Fruit fly (Drosophila melanogaster): ENCODE results near the gene CG33159.

CG33159 gene

DNA sequence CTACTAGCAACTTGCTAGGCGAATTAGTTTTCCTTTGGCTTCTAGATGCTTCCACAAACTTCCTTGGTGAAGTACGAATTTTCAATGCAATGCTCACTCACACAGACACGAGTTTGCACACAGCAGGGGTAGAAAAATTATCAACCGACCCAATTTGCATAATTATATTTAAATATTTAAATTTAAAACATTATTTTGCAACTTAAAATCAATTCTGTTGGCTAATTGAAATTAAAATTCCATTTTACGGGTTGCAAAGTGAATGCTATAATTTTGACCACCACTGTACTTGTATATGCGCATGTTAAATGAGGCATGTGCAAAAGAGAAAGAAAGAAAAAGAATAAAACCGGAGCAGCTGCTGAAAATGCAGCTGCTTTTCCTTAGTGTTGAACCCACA is 10.2 kb downstream of the CG33159 start:
- TF ChIP-seq insv (optimal IDR thresholded peaks at IDR 0.05) (no peak), psq (optimal IDR thresholded peaks at IDR 0.05) (no peak), Myc (optimal IDR thresholded peaks at IDR 0.05) (no peak), Sin3A (optimal IDR thresholded peaks at IDR 0.05) (no peak), h (optimal IDR thresholded peaks at IDR 0.05) (no peak), ttk (optimal IDR thresholded peaks at IDR 0.05) (no peak)

dm6 chr3L:3192912-3193311 is 11.3 kb downstream of the CG33159 start, which contains the start of gene Hsp83:
Hsp83 (plus strand) TSS chr3L:3192969.
- TF ChIP-seq Sin3A (optimal IDR thresholded peaks at IDR 0.05) (no peak), insv (optimal IDR thresholded peaks at IDR 0.05) (peak; percentile 70)

DNA sequence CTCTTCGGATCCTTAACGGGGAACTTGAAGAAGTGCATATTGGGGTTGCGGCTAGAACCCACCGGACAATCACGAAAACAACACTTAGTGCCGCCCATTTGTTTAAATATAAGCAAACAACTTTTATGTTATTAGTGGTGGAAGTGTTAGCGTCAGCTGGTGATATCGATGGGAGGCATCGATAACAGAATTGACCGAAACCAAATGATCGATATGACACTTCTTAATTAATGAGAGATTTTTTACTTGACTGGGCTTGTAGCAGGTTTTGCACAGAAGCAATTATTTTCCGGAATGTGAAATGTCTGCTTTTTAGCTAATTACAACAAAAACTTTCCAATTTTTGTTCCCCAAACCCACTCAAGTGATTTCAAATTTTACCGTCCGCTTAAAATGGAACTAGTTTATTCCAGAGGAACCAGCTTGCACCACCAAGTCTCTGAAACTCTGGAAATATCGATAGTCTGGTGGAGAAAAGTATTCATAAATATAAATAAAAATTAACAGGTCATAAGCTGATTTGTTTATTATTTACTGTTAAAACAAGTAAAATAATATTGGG is 11.8 kb downstream of the CG33159 start, which contains the start of gene CG14965:
Gene CG14965, minus strand, starts transcription at position 159 of the 562 bp plus-strand sequence.
- TF ChIP-seq ttk (optimal IDR thresholded peaks at IDR 0.05): no peak

DNA sequence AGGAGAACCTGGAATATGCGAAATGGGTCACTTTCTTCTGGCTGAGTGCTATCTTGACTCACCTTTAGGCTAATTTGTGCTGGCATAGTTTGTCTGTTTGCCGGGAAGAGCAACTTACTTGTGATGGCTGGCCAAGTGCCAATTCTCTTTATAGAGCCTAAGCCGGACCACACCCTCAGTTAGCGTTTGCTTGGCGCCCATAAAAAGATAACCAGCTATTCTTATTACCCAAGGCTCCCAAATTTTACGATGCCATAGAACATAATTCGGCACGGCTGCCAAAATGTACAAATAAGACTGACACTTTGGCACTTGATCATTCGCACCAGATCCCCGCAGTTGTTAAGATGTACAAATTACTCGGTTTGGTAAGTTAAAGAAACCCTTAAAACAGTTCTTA is 14.6 kb downstream of the CG33159 start, which contains the start of the genes CG42525 and CG14958:
Gene CG42525, minus strand, starts transcription at position 101 of the 400 bp plus-strand sequence.
Gene CG14958, plus strand, starts transcription at position 332 of the 400 bp plus-strand sequence.
- no peak for TF ChIP-seq psq (optimal IDR thresholded peaks at IDR 0.05)
- TF ChIP-seq insv (optimal IDR thresholded peaks at IDR 0.05): no peak
- no peak for TF ChIP-seq Sin3A (optimal IDR thresholded peaks at IDR 0.05)
- TF ChIP-seq Myc (optimal IDR thresholded peaks at IDR 0.05): no peak
- TF ChIP-seq ttk (optimal IDR thresholded peaks at IDR 0.05): no peak
- no peak for TF ChIP-seq h (optimal IDR thresholded peaks at IDR 0.05)

DNA sequence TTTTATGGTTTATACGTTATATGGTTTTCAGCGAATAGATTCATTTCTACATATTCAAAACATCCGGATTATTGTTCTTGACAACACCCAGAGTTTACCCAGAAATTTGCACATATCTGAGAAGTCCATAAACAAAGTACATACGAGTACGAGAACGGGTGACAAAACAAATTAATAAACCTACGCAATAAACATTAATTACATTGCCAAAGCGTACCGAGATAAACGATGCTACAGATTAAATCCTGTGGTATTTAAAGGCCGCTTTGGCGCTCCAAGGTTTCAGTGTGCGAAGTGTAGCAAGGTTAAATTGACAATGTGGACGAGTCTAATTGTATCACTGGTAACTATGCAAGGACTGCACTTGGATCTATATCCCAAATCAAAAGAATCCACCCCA is 17.0 kb downstream of the CG33159 start, which contains the start of gene CG14957:
Gene CG14957, plus strand, starts transcription at position 301 of the 400 bp plus-strand sequence.
- no peak for TF ChIP-seq h (optimal IDR thresholded peaks at IDR 0.05)
- no peak for TF ChIP-seq ttk (optimal IDR thresholded peaks at IDR 0.05)
- TF ChIP-seq Sin3A (optimal IDR thresholded peaks at IDR 0.05): no peak
- no peak for TF ChIP-seq psq (optimal IDR thresholded peaks at IDR 0.05)
- TF ChIP-seq Myc (optimal IDR thresholded peaks at IDR 0.05): no peak

dm6 chr3L:3186364-3186763 is 17.9 kb downstream of the CG33159 start, which contains the start of gene CG32284:
CG32284 (plus strand) TSS chr3L:3186664.
- TF ChIP-seq insv (optimal IDR thresholded peaks at IDR 0.05): no peak
- TF ChIP-seq Myc (optimal IDR thresholded peaks at IDR 0.05): no peak
- TF ChIP-seq h (optimal IDR thresholded peaks at IDR 0.05): no peak
- TF ChIP-seq psq (optimal IDR thresholded peaks at IDR 0.05): no peak
- no peak for TF ChIP-seq Sin3A (optimal IDR thresholded peaks at IDR 0.05)
- no peak for TF ChIP-seq ttk (optimal IDR thresholded peaks at IDR 0.05)

dm6 chr3L:3184104-3184503 is 20.1 kb downstream of the CG33159 start, which contains the start of gene CG42494:
CG42494 (plus strand) TSS chr3L:3184404.
- TF ChIP-seq insv (optimal IDR thresholded peaks at IDR 0.05) (no peak), psq (optimal IDR thresholded peaks at IDR 0.05) (no peak), Myc (optimal IDR thresholded peaks at IDR 0.05) (no peak), ttk (optimal IDR thresholded peaks at IDR 0.05) (no peak), Sin3A (optimal IDR thresholded peaks at IDR 0.05) (no peak), h (optimal IDR thresholded peaks at IDR 0.05) (no peak)

DNA sequence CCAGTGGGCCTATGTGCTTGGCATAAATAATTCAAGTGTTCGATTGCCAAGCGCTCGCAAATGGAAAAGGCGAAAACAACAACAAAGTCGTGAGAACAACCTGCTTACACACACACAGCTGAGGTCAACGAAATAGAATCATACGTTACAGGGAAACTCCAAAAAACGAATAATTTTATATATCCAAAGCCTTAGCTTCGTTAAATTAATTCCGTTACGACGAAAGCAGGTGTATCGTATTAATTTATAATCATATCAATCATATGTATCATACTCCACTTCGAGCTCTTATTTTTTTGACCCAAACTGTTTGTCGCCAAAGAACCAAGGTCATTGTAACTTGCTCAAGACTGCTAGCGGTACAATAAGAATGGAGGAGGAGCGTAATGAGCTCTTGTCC is 24.8 kb downstream of the CG33159 start:
- TF ChIP-seq Sin3A (optimal IDR thresholded peaks at IDR 0.05) (no peak), Myc (optimal IDR thresholded peaks at IDR 0.05) (no peak), h (optimal IDR thresholded peaks at IDR 0.05) (no peak), ttk (optimal IDR thresholded peaks at IDR 0.05) (no peak), psq (optimal IDR thresholded peaks at IDR 0.05) (no peak), insv (optimal IDR thresholded peaks at IDR 0.05) (no peak)

DNA sequence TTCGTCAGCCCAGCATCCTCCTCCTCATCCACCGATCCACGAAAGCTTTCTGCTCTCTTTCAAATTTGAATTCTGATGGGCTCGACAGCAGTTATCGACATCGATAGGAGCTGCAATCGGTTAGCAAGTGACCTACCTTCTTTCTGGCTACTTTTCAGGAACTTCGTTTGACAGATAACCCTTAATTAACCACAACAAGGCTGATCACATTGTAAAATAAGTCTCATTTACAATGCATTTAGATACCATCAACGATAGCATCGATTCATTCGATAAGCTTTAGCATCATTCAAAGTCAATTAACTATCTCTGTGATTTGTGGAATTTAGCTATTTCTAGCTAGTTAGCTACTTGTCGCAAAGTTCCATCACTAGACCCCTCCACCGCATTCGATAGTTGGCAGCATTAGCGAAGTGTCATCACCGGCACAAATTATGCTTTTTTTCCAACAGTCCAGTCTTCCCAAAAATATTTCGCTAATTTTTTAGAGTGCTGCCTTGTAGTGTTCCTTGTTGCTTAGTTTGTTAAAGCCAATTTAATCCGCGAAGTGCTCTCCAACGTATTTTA is 25.6 kb downstream of the CG33159 start, which contains the start of the genes MnM and Girdin:
Gene MnM, minus strand, starts transcription at position 51 of the 567 bp plus-strand sequence.
Gene Girdin, plus strand, starts transcription at position 401 of the 567 bp plus-strand sequence.
- no peak for TF ChIP-seq Sin3A (optimal IDR thresholded peaks at IDR 0.05)
- TF ChIP-seq ttk (optimal IDR thresholded peaks at IDR 0.05): no peak
- no peak for TF ChIP-seq Myc (optimal IDR thresholded peaks at IDR 0.05)
- no peak for TF ChIP-seq insv (optimal IDR thresholded peaks at IDR 0.05)
- TF ChIP-seq h (optimal IDR thresholded peaks at IDR 0.05): no peak

DNA sequence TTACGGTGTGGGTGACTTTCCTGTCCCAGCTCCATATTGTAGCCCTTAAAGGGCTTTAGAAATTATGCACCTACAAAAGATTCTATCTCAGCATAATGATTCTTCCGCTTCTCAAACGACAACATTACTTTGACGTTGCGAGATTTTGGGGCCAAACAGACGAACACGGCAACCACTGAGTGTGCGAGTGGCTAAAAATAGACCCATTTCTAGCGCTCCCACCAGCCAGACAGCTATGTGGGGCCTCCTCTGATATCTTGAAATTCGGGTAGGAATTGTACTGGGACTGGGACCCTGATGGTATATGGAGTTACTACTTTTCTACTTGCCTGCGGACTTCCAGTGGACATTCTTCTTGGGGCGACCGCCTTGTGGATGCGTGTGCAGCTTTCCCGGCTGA is 26.4 kb downstream of the CG33159 start:
- TF ChIP-seq h (optimal IDR thresholded peaks at IDR 0.05): no peak
- no peak for TF ChIP-seq psq (optimal IDR thresholded peaks at IDR 0.05)
- no peak for TF ChIP-seq ttk (optimal IDR thresholded peaks at IDR 0.05)
- TF ChIP-seq Sin3A (optimal IDR thresholded peaks at IDR 0.05): no peak
- TF ChIP-seq Myc (optimal IDR thresholded peaks at IDR 0.05): no peak
- TF ChIP-seq insv (optimal IDR thresholded peaks at IDR 0.05): no peak

DNA sequence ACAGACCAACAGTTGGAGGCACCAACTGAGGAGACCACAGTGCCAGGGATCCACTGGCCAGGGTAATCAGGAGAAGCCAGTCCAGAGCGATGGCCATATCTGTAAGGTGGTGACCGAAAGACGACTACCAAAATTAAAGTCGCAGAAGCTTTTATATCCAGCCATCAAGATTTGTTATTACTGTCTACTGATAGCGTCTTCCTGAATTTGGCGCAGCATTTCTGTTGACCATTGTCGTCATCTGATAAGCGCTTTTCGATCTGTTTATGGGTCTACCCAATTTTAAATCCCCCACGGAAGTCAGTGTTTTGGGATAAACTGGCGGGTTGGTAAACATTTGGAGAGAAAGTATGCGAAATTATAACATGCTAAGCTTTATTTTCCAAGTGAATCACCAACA is 31.8 kb downstream of the CG33159 start, which contains the start of gene CG14963:
Gene CG14963, minus strand, starts transcription at position 101 of the 400 bp plus-strand sequence.
- TF ChIP-seq Sin3A (optimal IDR thresholded peaks at IDR 0.05): no peak
- TF ChIP-seq h (optimal IDR thresholded peaks at IDR 0.05): no peak
- no peak for TF ChIP-seq psq (optimal IDR thresholded peaks at IDR 0.05)
- TF ChIP-seq Myc (optimal IDR thresholded peaks at IDR 0.05): no peak
- no peak for TF ChIP-seq insv (optimal IDR thresholded peaks at IDR 0.05)
- TF ChIP-seq ttk (optimal IDR thresholded peaks at IDR 0.05): no peak

DNA sequence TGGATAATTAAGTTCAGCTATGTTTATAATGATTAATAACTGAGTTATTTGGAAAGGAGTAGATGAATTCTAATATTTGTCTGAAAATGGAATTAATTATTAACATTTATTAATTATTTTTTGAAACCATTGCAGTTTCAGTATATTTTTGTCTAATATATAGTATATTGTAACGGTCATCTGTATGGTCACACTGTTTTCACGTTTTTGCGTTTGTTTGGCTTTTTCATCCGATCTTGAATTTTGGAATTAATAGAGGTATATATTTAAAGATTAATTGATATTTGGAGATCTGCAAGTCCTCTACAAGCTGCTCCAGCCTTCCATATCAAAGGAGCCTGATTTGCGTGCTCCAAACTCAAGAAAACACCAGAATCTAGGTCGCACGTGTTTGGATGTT is 35.1 kb downstream of the CG33159 start, which contains the start of the genes CG32278 and CG32281:
Gene CG32278, plus strand, starts transcription at position 180 of the 400 bp plus-strand sequence.
Gene CG32281, plus strand, starts transcription at position 269 of the 400 bp plus-strand sequence.
- TF ChIP-seq h (optimal IDR thresholded peaks at IDR 0.05) (no peak), Myc (optimal IDR thresholded peaks at IDR 0.05) (no peak), insv (optimal IDR thresholded peaks at IDR 0.05) (no peak), ttk (optimal IDR thresholded peaks at IDR 0.05) (no peak), psq (optimal IDR thresholded peaks at IDR 0.05) (no peak), Sin3A (optimal IDR thresholded peaks at IDR 0.05) (no peak)
